Fruit fly (Drosophila melanogaster) whole organism, wandering third instar larva: ENCODE data around the gene Sfxn2.

Source experiments
- Abd-B ChIP-seq: fragments of >200 bp; optimal IDR thresholded peaks from 2 replicates; lab custom pipeline; 2017; ENCODE audit warnings: missing biosample characterization, missing genetic modification characterization
- CG32264 ChIP-seq: fragments of 200-800 bp; sonication (Bioruptor generic); optimal IDR thresholded peaks from 2 replicates; lab custom pipeline; 2016; ENCODE audit warnings: missing biosample characterization, missing genetic modification characterization
- CG9705 ChIP-seq: fragments of 200-800 bp; sonication (Bioruptor generic); optimal IDR thresholded peaks from 2 replicates; lab custom pipeline; 2018; ENCODE audit warnings: missing biosample characterization, mild to moderate bottlenecking, missing genetic modification characterization
- CrebA ChIP-seq: fragments of 200-800 bp; sonication (Bioruptor generic); optimal IDR thresholded peaks from 2 replicates; lab custom pipeline; 2016; ENCODE audit warnings: missing biosample characterization, mild to moderate bottlenecking, missing genetic modification characterization, borderline replicate concordance
- Dfd ChIP-seq: fragments of >200 bp; optimal IDR thresholded peaks from 2 replicates; lab custom pipeline; 2017; ENCODE audit warnings: missing biosample characterization, missing genetic modification characterization
- Dif ChIP-seq: fragments of 200-275, 200-300 bp; sonication (Bioruptor generic); optimal IDR thresholded peaks from 2 replicates; lab custom pipeline; 2018; ENCODE audit warnings: missing biosample characterization, missing genetic modification characterization; ENCODE audit not compliant: partially characterized antibody
- GATAd ChIP-seq: sonication (Bioruptor generic); optimal IDR thresholded peaks from 2 replicates; lab custom pipeline; 2016; ENCODE audit warnings: missing biosample characterization, missing genetic modification characterization
- HLH106 ChIP-seq: fragments of 200-800 bp; optimal IDR thresholded peaks from 3 replicates; lab custom pipeline; 2019; ENCODE audit warnings: missing biosample characterization, mild to moderate bottlenecking, missing genetic modification characterization, moderate library complexity
- Hr78 ChIP-seq: fragments of >200 bp; optimal IDR thresholded peaks from 2 replicates; lab custom pipeline; 2017; ENCODE audit warnings: missing biosample characterization, missing genetic modification characterization
- Jra ChIP-seq: sonication (Bioruptor generic); optimal IDR thresholded peaks from 2 replicates; lab custom pipeline; 2016; ENCODE audit warnings: missing biosample characterization, missing genetic modification characterization
- Mio ChIP-seq: sonication (Bioruptor generic); optimal IDR thresholded peaks from 2 replicates; lab custom pipeline; 2016; ENCODE audit warnings: missing biosample characterization, missing genetic modification characterization
- OdsH ChIP-seq: fragments of 200-800 bp; sonication (Bioruptor generic); optimal IDR thresholded peaks from 2 replicates; lab custom pipeline; 2016; ENCODE audit warnings: missing biosample characterization, mild to moderate bottlenecking, missing genetic modification characterization
- Rel ChIP-seq, 2 experiments: fragments of 200-800 bp; sonication (Bioruptor generic) in 1 of 2; optimal IDR thresholded peaks; 2 replicates in 1 of 2; 3 replicates in 1 of 2; lab custom pipeline; 2016 to 2019; ENCODE audit warnings: mild to moderate bottlenecking in 2 of 2, missing biosample characterization in 2 of 2, missing genetic modification characterization in 2 of 2, moderate library complexity in 1 of 2
- Sp1 ChIP-seq: fragments of 200-800 bp; sonication (Bioruptor generic); optimal IDR thresholded peaks from 3 replicates; lab custom pipeline; 2019; ENCODE audit warnings: missing biosample characterization, mild to moderate bottlenecking, missing genetic modification characterization, moderate library complexity
- Vsx2 ChIP-seq: fragments of 200-300, 225-300 bp; sonication (Bioruptor generic); optimal IDR thresholded peaks from 2 replicates; lab custom pipeline; 2018; ENCODE audit warnings: missing biosample characterization, missing genetic modification characterization; ENCODE audit not compliant: partially characterized antibody
- br ChIP-seq: fragments of 200-800 bp; sonication (Bioruptor generic); optimal IDR thresholded peaks from 2 replicates; lab custom pipeline; 2016; ENCODE audit warnings: missing biosample characterization, missing genetic modification characterization
- brk ChIP-seq: fragments of 200-800 bp; sonication (Bioruptor generic); optimal IDR thresholded peaks from 2 replicates; lab custom pipeline; 2016; ENCODE audit warnings: missing biosample characterization, mild to moderate bottlenecking, missing genetic modification characterization
- dl ChIP-seq, 2 experiments: fragments of 175-275, 200-275 bp in 1 of 2; fragments of 200-275 bp in 1 of 2; sonication (Bioruptor generic); optimal IDR thresholded peaks; lab custom pipeline; 2018; ENCODE audit warnings: mild to moderate bottlenecking in 2 of 2, missing biosample characterization in 2 of 2, missing genetic modification characterization in 2 of 2, moderate library complexity in 2 of 2; ENCODE audit not compliant: partially characterized antibody in 2 of 2, insufficient read depth in 1 of 2
- dmrt93B ChIP-seq: fragments of 200-800 bp; sonication (Bioruptor generic); optimal IDR thresholded peaks from 2 replicates; lab custom pipeline; 2018; ENCODE audit warnings: missing biosample characterization, mild to moderate bottlenecking, missing genetic modification characterization
- dsf ChIP-seq: sonication (Bioruptor generic); optimal IDR thresholded peaks from 2 replicates; lab custom pipeline; 2016; ENCODE audit warnings: missing biosample characterization, missing genetic modification characterization, borderline replicate concordance
- ey ChIP-seq: fragments of 200-800 bp; sonication (Bioruptor generic); optimal IDR thresholded peaks from 2 replicates; lab custom pipeline; 2016; ENCODE audit warnings: missing biosample characterization, missing genetic modification characterization
- foxo ChIP-seq, 2 experiments: fragments of 200-800 bp; sonication (Bioruptor generic); optimal IDR thresholded peaks; 2 replicates in 1 of 2; 3 replicates in 1 of 2; lab custom pipeline; 2016 to 2017; ENCODE audit warnings: missing biosample characterization in 2 of 2, missing genetic modification characterization in 2 of 2
- fru ChIP-seq: fragments of 200-800 bp; sonication (Bioruptor generic); optimal IDR thresholded peaks from 3 replicates; lab custom pipeline; 2016; ENCODE audit warnings: missing biosample characterization, mild to moderate bottlenecking, missing genetic modification characterization
- h ChIP-seq: fragments of 200-800 bp; sonication (Bioruptor generic); optimal IDR thresholded peaks from 3 replicates; lab custom pipeline; 2016; ENCODE audit warnings: missing biosample characterization, mild to moderate bottlenecking, missing genetic modification characterization
- jim ChIP-seq: fragments of 175-275, 200-325 bp; sonication (Bioruptor generic); optimal IDR thresholded peaks from 2 replicates; lab custom pipeline; 2016; ENCODE audit warnings: missing biosample characterization, mild to moderate bottlenecking, missing genetic modification characterization
- lola ChIP-seq: fragments of >200 bp; optimal IDR thresholded peaks from 2 replicates; lab custom pipeline; 2017; ENCODE audit warnings: missing biosample characterization, missing genetic modification characterization
- pan ChIP-seq: fragments of >200 bp; optimal IDR thresholded peaks from 2 replicates; lab custom pipeline; 2017
- psq ChIP-seq: fragments of 200-800 bp; sonication (Bioruptor generic); optimal IDR thresholded peaks from 3 replicates; lab custom pipeline; 2017; ENCODE audit warnings: missing biosample characterization, mild to moderate bottlenecking, missing genetic modification characterization, moderate library complexity
- rgr ChIP-seq: fragments of 200-800 bp; sonication (Bioruptor generic); optimal IDR thresholded peaks from 3 replicates; lab custom pipeline; 2016; ENCODE audit warnings: missing biosample characterization, mild to moderate bottlenecking, missing genetic modification characterization
- sage ChIP-seq: fragments of 200-800 bp; sonication (Bioruptor generic); optimal IDR thresholded peaks from 2 replicates; lab custom pipeline; 2016; ENCODE audit warnings: missing biosample characterization, mild to moderate bottlenecking, missing genetic modification characterization
- sv ChIP-seq: fragments of 200-800 bp; sonication (Bioruptor generic); optimal IDR thresholded peaks from 3 replicates; lab custom pipeline; 2016; ENCODE audit warnings: missing biosample characterization, missing genetic modification characterization
- usp ChIP-seq: fragments of >200 bp; optimal IDR thresholded peaks from 2 replicates; lab custom pipeline; 2017; ENCODE audit warnings: missing biosample characterization, missing genetic modification characterization
- woc ChIP-seq: sonication (Bioruptor generic); optimal IDR thresholded peaks from 2 replicates; lab custom pipeline; 2016; ENCODE audit warnings: missing biosample characterization, mild to moderate bottlenecking, missing genetic modification characterization

Sfxn2 gene

dm6 chr3L:19048761-19049160, 14.2 kb upstream of the Sfxn2 start:
- TF ChIP-seq brk (GFP tag; lab: Kevin White, UChicago) (no peak), Abd-B (GFP tag; lab: Kevin White, UChicago) (no peak), rgr (GFP tag; lab: Kevin White, UChicago) (no peak), ey (GFP tag; lab: Kevin White, UChicago) (no peak), Hr78 (GFP tag; lab: Kevin White, UChicago) (no peak), sv (no peak), Dfd (no peak), pan (lab: Kevin White, UChicago) (no peak), Dif (GFP tag; lab: Kevin White, UChicago) (no peak), Vsx2 (no peak), foxo (GFP tag; optimal IDR thresholded peaks at IDR 0.05; lab: Kevin White, UChicago) (no peak), lola (no peak), h (GFP tag; lab: Kevin White, UChicago) (no peak), Jra (GFP tag; lab: Kevin White, UChicago) (no peak), sage (GFP tag; lab: Kevin White, UChicago) (no peak), jim (GFP tag; lab: Kevin White, UChicago) (no peak)

- TF ChIP-seq CrebA (GFP tag; lab: Kevin White, UChicago) (no peak), CG32264 (no peak), OdsH (no peak), Jra (GFP tag; lab: Kevin White, UChicago) (no peak), CG9705 (GFP tag; lab: Kevin White, UChicago) (no peak), br (GFP tag; lab: Kevin White, UChicago) (no peak), foxo (GFP tag; optimal IDR thresholded peaks at IDR 0.05; lab: Kevin White, UChicago) (no peak), Hr78 (GFP tag; lab: Kevin White, UChicago) (no peak), Vsx2 (no peak), dl (GFP tag; optimal IDR thresholded peaks at IDR 0.05; lab: Kevin White, UChicago; ENCODE audit: insufficient read depth in 1 of 2, partially characterized antibody in 2 of 2) (no peak), sv (no peak), woc (no peak), HLH106 (tag; lab: Kevin White, UChicago) (no peak), brk (GFP tag; lab: Kevin White, UChicago) (no peak), usp (GFP tag; lab: Kevin White, UChicago) (no peak), GATAd (no peak), sage (GFP tag; lab: Kevin White, UChicago) (no peak), dsf (GFP tag; lab: Kevin White, UChicago) (no peak), Abd-B (GFP tag; lab: Kevin White, UChicago) (no peak), Mio (no peak)
Observed at dm6 chr3L:19049669-19050510, 13.1 kb upstream of the Sfxn2 start.

- TF ChIP-seq dmrt93B (GFP tag; lab: Kevin White, UChicago) (no peak), Dfd (no peak), foxo (GFP tag; optimal IDR thresholded peaks at IDR 0.05; lab: Kevin White, UChicago) (no peak), woc (no peak), rgr (GFP tag; lab: Kevin White, UChicago) (no peak), h (GFP tag; lab: Kevin White, UChicago) (no peak), psq (GFP tag; lab: Kevin White, UChicago) (no peak), sage (GFP tag; lab: Kevin White, UChicago) (no peak)
Observed at dm6 chr3L:19051926-19052325, 11.0 kb upstream of the Sfxn2 start, which contains the start of gene Acp76A. Gene Acp76A (minus strand): TSS chr3L:19052026.

- peak; percentile 2 for TF ChIP-seq psq (GFP tag; lab: Kevin White, UChicago)
- no peak for TF ChIP-seq h (GFP tag; lab: Kevin White, UChicago)
Observed at dm6 chr3L:19053339-19053818, 9.6 kb upstream of the Sfxn2 start, which contains the start of gene CG43407. Gene CG43407 (minus strand): TSS chr3L:19053389.

- TF ChIP-seq fru = no peak
- TF ChIP-seq psq (GFP tag; lab: Kevin White, UChicago) = no peak
- no peak for TF ChIP-seq GATAd
- no peak for TF ChIP-seq foxo (GFP tag; optimal IDR thresholded peaks at IDR 0.05; lab: Kevin White, UChicago)
- no peak for TF ChIP-seq lola
- TF ChIP-seq pan (lab: Kevin White, UChicago) = no peak
- TF ChIP-seq Sp1 = no peak
- TF ChIP-seq HLH106 (tag; lab: Kevin White, UChicago) = no peak
- TF ChIP-seq CG32264 = no peak
- no peak for TF ChIP-seq brk (GFP tag; lab: Kevin White, UChicago)
- no peak for TF ChIP-seq CG9705 (GFP tag; lab: Kevin White, UChicago)
- TF ChIP-seq Dif (GFP tag; lab: Kevin White, UChicago) = no peak
- TF ChIP-seq dl (GFP tag; optimal IDR thresholded peaks at IDR 0.05; lab: Kevin White, UChicago; ENCODE audit: insufficient read depth in 1 of 2, partially characterized antibody in 2 of 2) = no peak
- no peak for TF ChIP-seq dsf (GFP tag; lab: Kevin White, UChicago)
- TF ChIP-seq h (GFP tag; lab: Kevin White, UChicago) = no peak
- TF ChIP-seq jim (GFP tag; lab: Kevin White, UChicago) = no peak
- TF ChIP-seq br (GFP tag; lab: Kevin White, UChicago) = no peak
- TF ChIP-seq Rel (GFP tag; optimal IDR thresholded peaks at IDR 0.05; lab: Kevin White, UChicago) = no peak
- TF ChIP-seq Rel (tag; optimal IDR thresholded peaks at IDR 0.05; lab: Kevin White, UChicago) = no peak
Observed at dm6 chr3L:19054266-19054665, 8.7 kb upstream of the Sfxn2 start.
